Fruit fly (Drosophila melanogaster) Kc167 (cell line): Measurements from ENCODE around the gene CG6055.

Experiments
- Myc ChIP-seq: fragments of >200 bp; optimal IDR thresholded peaks from 2 replicates; lab custom pipeline; 2017; ENCODE audit warnings: missing external identifiers
- Sin3A ChIP-seq: fragments of >200 bp; optimal IDR thresholded peaks from 2 replicates; lab custom pipeline; 2018; ENCODE audit warnings: missing external identifiers
- h ChIP-seq: fragments of >200 bp; optimal IDR thresholded peaks from 3 replicates; lab custom pipeline; 2018; ENCODE audit warnings: missing external identifiers
- psq ChIP-seq: fragments of >200 bp; optimal IDR thresholded peaks from 2 replicates; lab custom pipeline; 2017; ENCODE audit warnings: missing external identifiers
- ttk ChIP-seq: sonication (Bioruptor generic); optimal IDR thresholded peaks from 2 replicates; lab custom pipeline; 2017; ENCODE audit warnings: missing external identifiers

DNA sequence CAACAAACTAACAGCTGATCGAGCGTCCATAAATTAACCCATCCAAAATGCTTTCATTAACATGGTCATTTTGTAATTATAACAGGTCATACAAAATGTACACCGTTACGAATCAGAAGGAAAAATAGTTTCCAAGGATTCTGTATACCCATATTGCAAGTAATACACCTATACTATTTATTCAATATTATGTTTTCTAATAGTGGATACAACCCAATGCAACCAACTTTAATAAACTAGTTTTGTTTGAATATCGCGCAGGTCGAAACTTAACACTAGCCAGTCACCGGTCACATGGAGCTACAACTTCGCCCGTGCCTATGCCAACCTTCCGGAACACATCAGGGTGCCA lies 38.6 kb upstream of the CG6055 start:
- TF ChIP-seq Sin3A (lab: Kevin White, UChicago) (no peak), psq (no peak), Myc (lab: Kevin White, UChicago) (no peak), ttk (lab: Kevin White, UChicago) (no peak), h (no peak)
